Worm (Caenorhabditis elegans) whole organism, L4 larva: ENCODE results near the gene F41D9.2.
A peak's percentile ranks its signal among the peaks of the same experiment; 100 is the strongest.

Source experiments
- F37D6.2 ChIP-seq: sonication (generic microtip); optimal IDR thresholded peaks from 2 replicates; lab custom pipeline; 2016; ENCODE audit warnings: mild to moderate bottlenecking, missing genetic modification characterization, missing compliant biosample characterization
- Y48G9A.11 ChIP-seq: fragments of 200-800 bp; sonication (Bioruptor generic); IDR thresholded peaks from 2 replicates; pipeline ENCODE4 v1.3.6; 2022; ENCODE audit warnings: missing genetic modification reagents, missing genetic modification characterization, missing compliant biosample characterization
- Y5F2A.4 ChIP-seq: fragments of 200-800 bp; sonication (Bioruptor generic); optimal IDR thresholded peaks from 2 replicates; lab custom pipeline; 2018; ENCODE audit warnings: mild to moderate bottlenecking, missing genetic modification characterization, missing compliant biosample characterization
- Y75B8A.6 ChIP-seq: fragments of 200-800 bp; sonication (Bioruptor generic); IDR thresholded peaks from 2 replicates; pipeline ENCODE4 v1.3.6; 2022; ENCODE audit warnings: missing genetic modification reagents, missing genetic modification characterization, missing compliant biosample characterization
- aha-1 ChIP-seq: fragments of 150-350 bp; peaks from one replicate; lab custom pipeline; 2014; ENCODE audit warnings: missing biosample characterization, missing genetic modification characterization
- ama-1 ChIP-seq: fragments of 150-350 bp; optimal IDR thresholded peaks from 2 replicates; lab custom pipeline; 2014; ENCODE audit warnings: inconsistent platforms, mixed read lengths
- ceh-20 ChIP-seq: fragments of 200-800 bp; sonication (Bioruptor generic); IDR thresholded peaks from 2 replicates; pipeline ENCODE4 v1.3.6; 2022; ENCODE audit warnings: missing genetic modification reagents, missing genetic modification characterization, missing compliant biosample characterization
- ceh-44 ChIP-seq: fragments of 200-800 bp; sonication (Bioruptor generic); IDR thresholded peaks from 2 replicates; pipeline ENCODE4 v1.3.6; 2022; ENCODE audit warnings: missing genetic modification reagents, missing genetic modification characterization, missing compliant biosample characterization
- ceh-82 ChIP-seq: sonication (generic microtip); optimal IDR thresholded peaks from 2 replicates; lab custom pipeline; 2017; ENCODE audit warnings: missing biosample characterization, missing genetic modification characterization
- daf-19 ChIP-seq: fragments of 200-800 bp; sonication (Bioruptor generic); conservative IDR thresholded peaks from 2 replicates; pipeline ENCODE4 v1.3.6; 2022; ENCODE audit warnings: missing genetic modification characterization, missing compliant biosample characterization
- dmd-6 ChIP-seq: fragments of 200-800 bp; sonication (Bioruptor generic); IDR thresholded peaks from 2 replicates; pipeline ENCODE4 v1.3.6; 2022; ENCODE audit warnings: missing genetic modification reagents, missing genetic modification characterization, missing compliant biosample characterization
- dmd-8 ChIP-seq: fragments of 200-800 bp; sonication (Bioruptor generic); IDR thresholded peaks from 2 replicates; pipeline ENCODE4 v1.3.6; 2022; ENCODE audit warnings: missing genetic modification characterization, missing compliant biosample characterization
- dpl-1 ChIP-seq: fragments of 150-350 bp; optimal IDR thresholded peaks from 2 replicates; lab custom pipeline; 2014; ENCODE audit warnings: missing biosample characterization, missing genetic modification reagents, missing genetic modification characterization
- fos-1 ChIP-seq: fragments of 150-350 bp; optimal IDR thresholded peaks from 2 replicates; lab custom pipeline; 2014; ENCODE audit warnings: missing biosample characterization, missing genetic modification characterization
- hif-1 ChIP-seq, 2 experiments: sonication (generic microtip); optimal IDR thresholded peaks; 2 replicates each; lab custom pipeline; 2016 to 2017; ENCODE audit warnings: missing compliant biosample characterization in 2 of 2, missing genetic modification characterization in 2 of 2, missing genetic modification reagents in 2 of 2, missing genotype in 2 of 2, mild to moderate bottlenecking in 1 of 2
- hlh-11 ChIP-seq: fragments of 200-800 bp; sonication (Bioruptor generic); optimal IDR thresholded peaks from 2 replicates; lab custom pipeline; 2018; ENCODE audit warnings: mild to moderate bottlenecking, missing genetic modification characterization, missing compliant biosample characterization
- hlh-30 ChIP-seq: sonication (generic microtip); optimal IDR thresholded peaks from 2 replicates; lab custom pipeline; 2017; ENCODE audit warnings: antibody characterized with exemption, mild to moderate bottlenecking, missing genetic modification characterization, missing compliant biosample characterization; ENCODE audit not compliant: insufficient read depth
- hmg-1.1 ChIP-seq: fragments of 200-800 bp; sonication (Bioruptor generic); IDR thresholded peaks from 2 replicates; pipeline ENCODE4 v1.3.6; 2022; ENCODE audit warnings: missing genetic modification reagents, missing genetic modification characterization, missing compliant biosample characterization
- lim-7 ChIP-seq: fragments of 200-800 bp; sonication (Bioruptor generic); IDR thresholded peaks from 2 replicates; pipeline ENCODE4 v1.3.6; 2022; ENCODE audit warnings: missing genetic modification characterization, missing compliant biosample characterization
- lin-15B ChIP-seq: fragments of 150-350 bp; sonication (generic microtip); optimal IDR thresholded peaks from 3 replicates; lab custom pipeline; 2014; ENCODE audit warnings: missing biosample characterization, missing genetic modification characterization
- lin-38 ChIP-seq: fragments of 200-800 bp; sonication (Bioruptor generic); IDR thresholded peaks from 2 replicates; pipeline ENCODE4 v1.3.6; 2022; ENCODE audit warnings: missing genetic modification reagents, missing genetic modification characterization, missing compliant biosample characterization
- lsy-2 ChIP-seq, 2 experiments: fragments of 150-350 bp in 1 of 2; sonication (generic microtip) in 1 of 2; optimal IDR thresholded peaks; 2 replicates each; lab custom pipeline; 2014 to 2017; ENCODE audit warnings: missing biosample characterization in 2 of 2, missing genetic modification characterization in 2 of 2
- madf-5 ChIP-seq, 2 experiments: fragments of 200-800 bp; sonication (Bioruptor generic); IDR thresholded peaks; 2 replicates each; pipeline ENCODE4 v1.3.6; 2022; ENCODE audit warnings: missing compliant biosample characterization in 2 of 2, missing genetic modification characterization in 2 of 2
- mdl-1 ChIP-seq, 2 experiments: fragments of 150-350 bp in 1 of 2; sonication (generic microtip) in 1 of 2; optimal IDR thresholded peaks; 2 replicates each; lab custom pipeline; 2014 to 2017; ENCODE audit warnings: missing biosample characterization in 2 of 2, missing genetic modification characterization in 2 of 2
- mxl-3 ChIP-seq: fragments of 200-800 bp; sonication (Bioruptor generic); optimal IDR thresholded peaks from 2 replicates; lab custom pipeline; 2018; ENCODE audit warnings: mild to moderate bottlenecking, missing genetic modification characterization, missing compliant biosample characterization
- nhr-111 ChIP-seq: fragments of 200-800 bp; sonication (Bioruptor generic); optimal IDR thresholded peaks from 2 replicates; lab custom pipeline; 2018; ENCODE audit warnings: mild to moderate bottlenecking, missing genetic modification characterization, missing compliant biosample characterization
- nhr-25 ChIP-seq: sonication (generic microtip); optimal IDR thresholded peaks from 2 replicates; lab custom pipeline; 2017; ENCODE audit warnings: missing genetic modification characterization, mild to moderate bottlenecking, missing compliant biosample characterization, antibody characterized with exemption, moderate library complexity, borderline replicate concordance; ENCODE audit not compliant: insufficient read depth
- nhr-28 ChIP-seq: fragments of 150-350 bp; optimal IDR thresholded peaks from 2 replicates; lab custom pipeline; 2014; ENCODE audit warnings: missing biosample characterization, missing genetic modification characterization
- nhr-41 ChIP-seq: fragments of 200-800 bp; sonication (Bioruptor generic); IDR thresholded peaks from 2 replicates; pipeline ENCODE4 v1.3.6; 2022; ENCODE audit warnings: missing genetic modification reagents, missing genetic modification characterization, missing compliant biosample characterization
- nhr-42 ChIP-seq: fragments of 200-800 bp; sonication (Bioruptor generic); IDR thresholded peaks from 2 replicates; pipeline ENCODE4 v1.3.6; 2022; ENCODE audit warnings: missing genetic modification characterization, missing compliant biosample characterization
- nhr-6 ChIP-seq: fragments of 150-350 bp; optimal IDR thresholded peaks from 2 replicates; lab custom pipeline; 2014; ENCODE audit warnings: missing biosample characterization, missing genetic modification characterization
- saeg-2 ChIP-seq: fragments of 200-800 bp; sonication (Bioruptor generic); IDR thresholded peaks from 2 replicates; pipeline ENCODE4 v1.3.6; 2022; ENCODE audit warnings: missing genetic modification reagents, missing genetic modification characterization, missing compliant biosample characterization
- sdz-12 ChIP-seq: fragments of 200-800 bp; sonication (Bioruptor generic); optimal IDR thresholded peaks from 2 replicates; lab custom pipeline; 2018; ENCODE audit warnings: mild to moderate bottlenecking, missing genetic modification characterization, missing compliant biosample characterization
- set-16 ChIP-seq: fragments of 200-800 bp; sonication (Bioruptor generic); IDR thresholded peaks from 2 replicates; pipeline ENCODE4 v1.3.6; 2022; ENCODE audit warnings: missing genetic modification reagents, missing genetic modification characterization, missing compliant biosample characterization
- unc-39 ChIP-seq: sonication (generic microtip); optimal IDR thresholded peaks from 2 replicates; lab custom pipeline; 2017; ENCODE audit warnings: missing biosample characterization, missing genetic modification characterization
- unc-62 ChIP-seq, 3 experiments: fragments of 150-350 bp in 1 of 3; sonication (generic microtip); optimal IDR thresholded peaks in 2 of 3; peaks in 1 of 3; 1 replicate in 1 of 3; 2 replicates in 2 of 3; lab custom pipeline; 2014 to 2017; ENCODE audit warnings: missing biosample characterization in 3 of 3, missing genetic modification characterization in 3 of 3, missing genetic modification reagents in 3 of 3, missing genotype in 1 of 3
- zfp-3 ChIP-seq: fragments of 200-800 bp; sonication (Bioruptor generic); conservative IDR thresholded peaks from 2 replicates; pipeline ENCODE4 v1.3.6; 2022; ENCODE audit warnings: missing genetic modification reagents, missing genetic modification characterization, missing compliant biosample characterization
- zip-2 ChIP-seq: fragments of 150-350 bp; optimal IDR thresholded peaks from 2 replicates; lab custom pipeline; 2014; ENCODE audit warnings: missing biosample characterization, missing genetic modification characterization
- ztf-11 ChIP-seq: fragments of 150-350 bp; optimal IDR thresholded peaks from 2 replicates; lab custom pipeline; 2014; ENCODE audit warnings: missing biosample characterization, missing genetic modification characterization

Gene F41D9.2

DNA sequence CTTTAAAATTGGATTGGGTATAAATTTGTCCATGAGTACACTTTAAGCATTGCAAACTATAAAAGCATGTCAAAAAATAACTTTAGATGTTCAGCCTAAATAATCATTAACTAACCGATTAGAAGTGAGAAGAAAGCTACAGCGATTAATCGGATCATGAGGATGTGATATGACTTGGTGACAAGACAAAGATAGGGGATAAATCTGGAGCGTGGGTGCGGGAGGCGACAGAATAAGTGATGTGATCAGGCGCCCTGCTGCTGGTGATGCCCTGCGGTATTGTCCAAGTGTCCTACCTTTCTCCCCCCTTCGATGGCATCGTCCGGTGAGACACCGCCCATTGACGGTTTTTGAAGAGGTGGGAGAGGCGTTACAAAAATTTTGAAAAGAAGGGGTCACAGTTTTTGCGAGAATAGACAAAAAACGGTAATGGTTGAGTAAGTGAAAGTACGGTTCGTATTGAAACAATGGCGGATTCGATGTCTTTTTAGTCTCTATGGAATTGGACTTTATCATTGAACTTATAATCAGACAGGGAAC is at the start of gene F41D9.2:
F41D9.2 (minus strand) TSS at position 304 of the 540 bp plus-strand sequence.
- no peak for TF ChIP-seq nhr-111 (GFP tag; lab: Kevin White, UChicago)
- TF ChIP-seq Y5F2A.4 (GFP tag; lab: Kevin White, UChicago), result no peak
- 0 out of 2 replicates have a peak, but pooled peaks have one; percentile 17 for TF ChIP-seq hmg-1.1
- TF ChIP-seq mxl-3 (GFP tag; lab: Kevin White, UChicago), result peak; percentile 61
- TF ChIP-seq nhr-6 (tag; lab: Kevin White, UChicago), result no peak
- no peak for TF ChIP-seq ama-1 (lab: Kevin White, UChicago)
- peak; percentile 14 for TF ChIP-seq nhr-28 (tag; lab: Kevin White, UChicago)
- TF ChIP-seq dpl-1 (GFP tag; lab: Kevin White, UChicago), result no peak
- peak; percentile 68 for TF ChIP-seq hlh-30 (tag; lab: Kevin White, UChicago)
- no peak for TF ChIP-seq Y48G9A.11 (GFP tag; lab: Robert Waterston, UW)
- peak; percentile 3 for TF ChIP-seq aha-1 (tag; lab: Kevin White, UChicago)
- TF ChIP-seq zip-2 (tag; lab: Kevin White, UChicago), result no peak
- no peak for TF ChIP-seq F37D6.2 (tag; lab: Kevin White, UChicago)
- TF ChIP-seq lim-7 (GFP tag; lab: Robert Waterston, UW), result no peak
- no peak for TF ChIP-seq ceh-20 (GFP tag; lab: Robert Waterston, UW)
- peak; percentile 26 for TF ChIP-seq hlh-11 (tag; lab: Kevin White, UChicago)
- TF ChIP-seq Y75B8A.6 (GFP tag; lab: Robert Waterston, UW), result no peak
- no peak for TF ChIP-seq daf-19 (GFP tag; lab: Robert Waterston, UW)
- TF ChIP-seq set-16, result peak; percentile 27; the same call in 1 of the 2 replicates
- peak in 1 of 2 experiments; percentile 87 for TF ChIP-seq unc-62 (GFP tag; optimal IDR thresholded peaks at IDR 0.05 in 1 of 2; lab: Kevin White, UChicago)
- TF ChIP-seq unc-62 (tag; optimal IDR thresholded peaks at IDR 0.05; lab: Kevin White, UChicago), result no peak
- no peak for TF ChIP-seq nhr-41
- no peak for TF ChIP-seq lin-15B (tag; lab: Kevin White, UChicago)
- TF ChIP-seq sdz-12, result no peak
- peak in 1 of 2 experiments; percentile 16 for TF ChIP-seq mdl-1 (tag; optimal IDR thresholded peaks at IDR 0.05; lab: Kevin White, UChicago)
- TF ChIP-seq, all 104 proteins: peak for 9

DNA sequence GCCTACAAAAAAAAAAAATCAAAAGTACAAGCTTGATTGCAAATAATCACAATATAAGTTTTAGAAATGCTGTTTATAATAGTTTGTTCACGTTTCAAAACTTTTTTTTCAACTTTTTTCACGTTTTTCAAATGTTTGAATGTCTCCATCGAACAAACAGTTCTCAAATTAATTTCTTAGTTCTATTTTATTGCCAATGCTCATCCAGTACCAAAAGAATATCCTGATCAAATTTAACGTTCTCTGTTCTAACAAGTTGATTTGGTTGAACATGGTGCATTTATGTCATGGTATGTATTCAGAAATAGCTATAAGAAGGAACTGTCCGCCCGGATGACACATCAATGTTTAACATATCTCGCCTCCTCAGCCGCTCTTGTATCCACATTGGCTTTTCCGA is 47.6 kb upstream of the F41D9.2 start, which contains the start of gene kin-9:
kin-9 (plus strand) TSS at position 301 of the 400 bp plus-strand sequence.
- TF ChIP-seq nhr-25 (tag; lab: Kevin White, UChicago) (no peak), nhr-28 (tag; lab: Kevin White, UChicago) (no peak), ceh-82 (tag; lab: Kevin White, UChicago) (no peak), zfp-3 (no peak), madf-5 (GFP tag; IDR thresholded peaks at IDR 0.05; lab: Robert Waterston, UW) (no peak), ztf-11 (tag; lab: Kevin White, UChicago) (no peak), F37D6.2 (tag; lab: Kevin White, UChicago) (no peak), hif-1 (tag; optimal IDR thresholded peaks at IDR 0.05; lab: Kevin White, UChicago) (no peak)

DNA sequence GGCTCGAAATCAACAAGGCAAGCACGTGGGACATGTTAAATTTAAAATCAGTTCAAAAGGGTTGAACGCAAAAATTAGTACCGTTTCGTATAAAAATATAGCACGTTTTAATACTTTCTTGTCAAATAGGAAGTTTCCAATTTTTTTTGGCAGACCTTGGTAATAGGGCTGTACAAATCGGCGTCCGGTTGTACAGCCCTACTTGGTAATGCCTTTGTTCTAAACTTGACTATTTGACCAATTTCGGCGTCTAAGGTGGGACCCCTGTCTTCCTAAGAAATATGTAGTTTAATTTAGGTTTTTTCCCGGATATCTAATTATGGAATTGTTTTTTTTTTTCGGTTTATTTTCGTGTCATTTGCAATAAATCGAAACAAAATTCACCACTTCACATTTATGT is 44.8 kb upstream of the F41D9.2 start:
- TF ChIP-seq lsy-2 (tag; optimal IDR thresholded peaks at IDR 0.05; lab: Kevin White, UChicago) (no peak), dmd-8 (GFP tag; lab: Robert Waterston, UW) (no peak), fos-1 (tag; lab: Kevin White, UChicago) (no peak), lin-38 (GFP tag; lab: Robert Waterston, UW) (no peak), dmd-6 (GFP tag; lab: Robert Waterston, UW) (no peak), nhr-42 (GFP tag; lab: Robert Waterston, UW) (no peak), saeg-2 (GFP tag; lab: Robert Waterston, UW) (no peak), unc-39 (tag; lab: Kevin White, UChicago) (no peak), F37D6.2 (tag; lab: Kevin White, UChicago) (no peak), ceh-44 (GFP tag; lab: Robert Waterston, UW) (no peak)
